Worm (Caenorhabditis elegans) whole organism, late embryonic: ENCODE results near the gene Y79H2A.12.

Experiments used
- F13H6.1 ChIP-seq: sonication (generic microtip); optimal IDR thresholded peaks from 2 replicates; lab custom pipeline; 2016; ENCODE audit warnings: missing genetic modification characterization, missing compliant biosample characterization
- ahr-1 ChIP-seq: sonication (generic microtip); optimal IDR thresholded peaks from 2 replicates; lab custom pipeline; 2016; ENCODE audit warnings: missing genetic modification characterization, missing compliant biosample characterization
- che-1 ChIP-seq: sonication (generic microtip); optimal IDR thresholded peaks from 2 replicates; lab custom pipeline; 2016; ENCODE audit warnings: mild to moderate bottlenecking, missing genetic modification characterization, missing compliant biosample characterization
- lin-11 ChIP-seq: fragments of 200-800 bp; sonication (Bioruptor generic); optimal IDR thresholded peaks from 2 replicates; lab custom pipeline; 2018; ENCODE audit warnings: mild to moderate bottlenecking, missing genetic modification characterization, missing compliant biosample characterization
- pqm-1 ChIP-seq: sonication (generic microtip); optimal IDR thresholded peaks from 2 replicates; lab custom pipeline; 2016; ENCODE audit warnings: missing genetic modification characterization, missing compliant biosample characterization
- sdc-2 ChIP-seq: sonication (generic microtip); optimal IDR thresholded peaks from 2 replicates; lab custom pipeline; 2016; ENCODE audit warnings: missing genotype, missing genetic modification characterization, missing compliant biosample characterization
- sox-4 ChIP-seq: sonication (generic microtip); optimal IDR thresholded peaks from 2 replicates; lab custom pipeline; 2017; ENCODE audit warnings: mild to moderate bottlenecking, missing genetic modification characterization, inconsistent platforms, missing compliant biosample characterization
- unc-86 ChIP-seq: sonication (generic microtip); optimal IDR thresholded peaks from 2 replicates; lab custom pipeline; 2016; ENCODE audit warnings: missing genetic modification characterization, missing compliant biosample characterization

DNA sequence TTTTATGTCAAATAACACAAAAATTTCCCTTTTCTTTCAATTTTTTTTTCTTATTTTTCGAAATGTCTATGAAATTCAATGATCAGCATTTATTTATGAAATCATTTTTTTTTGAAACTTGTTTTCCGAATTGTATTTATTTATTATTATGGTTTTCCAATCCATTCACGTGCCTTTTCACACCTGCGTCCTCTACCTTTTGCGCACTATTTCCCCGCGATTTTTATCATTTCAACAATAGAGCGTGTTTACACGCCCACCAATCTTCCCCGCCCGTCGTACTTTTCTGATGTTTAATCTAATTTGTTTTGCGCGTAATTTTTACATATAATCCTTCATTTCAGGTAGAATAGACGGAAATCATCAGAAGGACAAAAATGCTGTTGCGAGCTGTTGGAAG lies 38.8 kb downstream of the Y79H2A.12 start, which contains the start of gene wah-1:
- TF ChIP-seq ahr-1 (tag; lab: Kevin White, UChicago) = no peak
- no peak for TF ChIP-seq unc-86
- no peak for TF ChIP-seq sox-4 (tag; lab: Kevin White, UChicago)
- TF ChIP-seq che-1 (tag; lab: Kevin White, UChicago) = no peak
- TF ChIP-seq pqm-1 (tag; lab: Kevin White, UChicago) = no peak
- TF ChIP-seq sdc-2 (tag; lab: Kevin White, UChicago) = no peak
- no peak for TF ChIP-seq F13H6.1
- no peak for TF ChIP-seq lin-11 (tag; lab: Kevin White, UChicago)
